Fruit fly (Drosophila melanogaster): ENCODE measurements around the gene tilB.
A peak's percentile ranks its signal among the peaks of the same experiment; 100 is the strongest.

The tilB gene

dm6 chrX:22455509-22456179 is 6.1 kb downstream of the tilB start, which contains the start of gene Usp2 (continued):
- TF ChIP-seq CG30431 (GFP tag; optimal IDR thresholded peaks at IDR 0.05) (no peak), Lpt (GFP tag; optimal IDR thresholded peaks at IDR 0.05) (no peak), CG30403 (GFP tag; optimal IDR thresholded peaks at IDR 0.05) (no peak), Poxn (GFP tag; IDR thresholded peaks at IDR 0.05) (no peak), CG16813 (GFP tag; IDR thresholded peaks at IDR 0.05; ENCODE audit: partially characterized antibody) (peak; percentile 74), CG17361 (GFP tag; IDR thresholded peaks at IDR 0.05) (no peak; the same call in 2 of the 3 replicates), CG15011 (GFP tag; optimal IDR thresholded peaks at IDR 0.05) (no peak), Ets65A (GFP tag) (peak; percentile 38), CG10462 (GFP tag; optimal IDR thresholded peaks at IDR 0.05) (no peak), CG1792 (GFP tag; optimal IDR thresholded peaks at IDR 0.05) (no peak), CG15269 (tag; optimal IDR thresholded peaks at IDR 0.05) (no peak), CG10654 (GFP tag; optimal IDR thresholded peaks at IDR 0.05) (no peak), CG15479 (GFP tag; optimal IDR thresholded peaks at IDR 0.05) (no peak), CG18476 (GFP tag; optimal IDR thresholded peaks at IDR 0.05) (no peak), z (GFP tag; IDR thresholded peaks at IDR 0.05) (no peak), pnt (GFP tag; optimal IDR thresholded peaks at IDR 0.05) (no peak), CG2678 (tag; optimal IDR thresholded peaks at IDR 0.05) (no peak), onecut (GFP tag; IDR thresholded peaks at IDR 0.05) (no peak), stwl (tag; optimal IDR thresholded peaks at IDR 0.05) (peak; percentile 39), CG4730 (GFP tag; IDR thresholded peaks at IDR 0.05) (no peak), CG12659 (GFP tag; optimal IDR thresholded peaks at IDR 0.05) (peak; percentile 23), usp (GFP tag; optimal IDR thresholded peaks at IDR 0.05) (no peak), CG14860 (GFP tag; IDR thresholded peaks at IDR 0.05; ENCODE audit: partially characterized antibody) (peak; percentile 38; the same call in 1 of the 3 replicates), lola (GFP tag; optimal IDR thresholded peaks at IDR 0.05) (peak in 1 of 3 experiments; percentile 52), Xbp1 (GFP tag; optimal IDR thresholded peaks at IDR 0.05) (no peak), Nf-YB (GFP tag; optimal IDR thresholded peaks at IDR 0.05) (no peak), CG9797 (GFP tag; optimal IDR thresholded peaks at IDR 0.05) (peak; percentile 68), CG8478 (optimal IDR thresholded peaks at IDR 0.05) (no peak), slbo (GFP tag; IDR thresholded peaks at IDR 0.05) (peak; percentile 37), cg (GFP tag; optimal IDR thresholded peaks at IDR 0.05) (no peak), Pdp1 (GFP tag; optimal IDR thresholded peaks at IDR 0.05) (no peak), ranshi (GFP tag; IDR thresholded peaks at IDR 0.05) (0 out of 2 replicates have a peak, but pooled peaks have one; percentile 10), cas (GFP tag; IDR thresholded peaks at IDR 0.05) (no peak), Hmr (GFP tag; optimal IDR thresholded peaks at IDR 0.05) (no peak), CG16779 (GFP tag; IDR thresholded peaks at IDR 0.05) (no peak), CG32532 (GFP tag; IDR thresholded peaks at IDR 0.05) (0 out of 2 replicates have a peak, but pooled peaks have one; percentile 7), CG17328 (GFP tag; IDR thresholded peaks at IDR 0.05) (no peak), dan (GFP tag; IDR thresholded peaks at IDR 0.05) (no peak), CG16863 (GFP tag; optimal IDR thresholded peaks at IDR 0.05) (no peak), CG13123 (GFP tag; optimal IDR thresholded peaks at IDR 0.05) (no peak), shn (GFP tag; optimal IDR thresholded peaks at IDR 0.05) (no peak), knrl (GFP tag; IDR thresholded peaks at IDR 0.05; ENCODE audit: partially characterized antibody) (peak; percentile 79), Ssrp (tag; optimal IDR thresholded peaks at IDR 0.05) (no peak), sqz (GFP tag; optimal IDR thresholded peaks at IDR 0.05) (peak; percentile 25), Dll (GFP tag; IDR thresholded peaks at IDR 0.05; ENCODE audit: partially characterized antibody) (peak; percentile 25; the same call in 1 of the 4 replicates), CG33213 (GFP tag; optimal IDR thresholded peaks at IDR 0.05) (peak; percentile 16), ara (GFP tag; IDR thresholded peaks at IDR 0.05) (no peak), mirr (GFP tag; optimal IDR thresholded peaks at IDR 0.05) (no peak), Ravus (GFP tag; IDR thresholded peaks at IDR 0.05) (no peak), CG32767 (GFP tag; IDR thresholded peaks at IDR 0.05) (no peak), CG31224 (GFP tag; IDR thresholded peaks at IDR 0.05) (no peak)
